Worm (Caenorhabditis elegans) whole organism, young adult: Measurements from ENCODE around the gene F21C10.19.
A peak's percentile ranks its signal among the peaks of the same experiment; 100 is the strongest.

Experiments
- B0336.3 ChIP-seq: fragments of 200-800 bp; sonication (Bioruptor generic); IDR thresholded peaks from 2 replicates; pipeline ENCODE4 v1.3.6; 2022; ENCODE audit warnings: missing genetic modification characterization, missing compliant biosample characterization
- D2030.7 ChIP-seq: fragments of 200-800 bp; sonication (Bioruptor generic); IDR thresholded peaks from 2 replicates; pipeline ENCODE4 v1.3.6; 2022; ENCODE audit warnings: missing genetic modification reagents, missing genetic modification characterization, missing compliant biosample characterization
- F33H1.4 ChIP-seq: fragments of 200-800 bp; sonication (Bioruptor generic); IDR thresholded peaks from 2 replicates; pipeline ENCODE4 v1.3.6; 2022; ENCODE audit warnings: missing genetic modification reagents, missing genetic modification characterization, missing compliant biosample characterization
- F37B4.10 ChIP-seq: fragments of 200-800 bp; sonication (Bioruptor generic); IDR thresholded peaks from 2 replicates; pipeline ENCODE4 v1.3.6; 2022; ENCODE audit warnings: missing genetic modification characterization, missing compliant biosample characterization
- F57A8.1 ChIP-seq: fragments of 200-800 bp; sonication (Bioruptor generic); optimal IDR thresholded peaks from 2 replicates; lab custom pipeline; 2018; ENCODE audit warnings: mild to moderate bottlenecking, missing genetic modification characterization, moderate library complexity, missing compliant biosample characterization
- F57C9.4 ChIP-seq: sonication (generic microtip); optimal IDR thresholded peaks from 2 replicates; lab custom pipeline; 2017; ENCODE audit warnings: mild to moderate bottlenecking, missing genetic modification characterization, missing compliant biosample characterization
- T26A5.8 ChIP-seq: sonication (generic microtip); optimal IDR thresholded peaks from 2 replicates; lab custom pipeline; 2016; ENCODE audit warnings: missing genetic modification characterization, missing compliant biosample characterization
- Y67H2A.10 ChIP-seq: fragments of 200-800 bp; sonication (Bioruptor generic); conservative IDR thresholded peaks from 2 replicates; pipeline ENCODE4 v1.3.6; 2022; ENCODE audit warnings: missing genetic modification reagents, missing genetic modification characterization, missing compliant biosample characterization
- Y95B8A.8 ChIP-seq: fragments of 200-800 bp; sonication (Bioruptor generic); IDR thresholded peaks from 2 replicates; pipeline ENCODE4 v1.3.6; 2022; ENCODE audit warnings: missing genetic modification reagents, missing genetic modification characterization, missing compliant biosample characterization
- ZK185.1 ChIP-seq: sonication (generic microtip); optimal IDR thresholded peaks from 2 replicates; lab custom pipeline; 2016; ENCODE audit warnings: mild to moderate bottlenecking, missing genetic modification characterization, missing compliant biosample characterization; ENCODE audit not compliant: poor library complexity, severe bottlenecking
- akir-1 ChIP-seq: fragments of 200-800 bp; sonication (Bioruptor generic); optimal IDR thresholded peaks from 2 replicates; lab custom pipeline; 2018; ENCODE audit warnings: mild to moderate bottlenecking, missing genetic modification characterization, moderate library complexity, missing compliant biosample characterization
- aptf-3 ChIP-seq: fragments of 200-800 bp; sonication (Bioruptor generic); IDR thresholded peaks from 2 replicates; pipeline ENCODE4 v1.3.6; 2022; ENCODE audit warnings: missing genetic modification characterization, missing compliant biosample characterization
- atf-7 ChIP-seq: sonication (generic microtip); optimal IDR thresholded peaks from 2 replicates; lab custom pipeline; 2017; ENCODE audit warnings: mild to moderate bottlenecking, missing genetic modification characterization, missing compliant biosample characterization
- attf-5 ChIP-seq: fragments of 200-800 bp; sonication (Bioruptor generic); optimal IDR thresholded peaks from 2 replicates; lab custom pipeline; 2018; ENCODE audit warnings: mild to moderate bottlenecking, missing genetic modification characterization, missing compliant biosample characterization
- bed-2 ChIP-seq: fragments of 200-800 bp; sonication (Bioruptor generic); IDR thresholded peaks from 2 replicates; pipeline ENCODE4 v1.3.6; 2022; ENCODE audit warnings: missing genetic modification reagents, missing genetic modification characterization, missing compliant biosample characterization
- ccch-3 ChIP-seq: fragments of 200-800 bp; sonication (Bioruptor generic); optimal IDR thresholded peaks from 2 replicates; lab custom pipeline; 2018; ENCODE audit warnings: mild to moderate bottlenecking, missing genetic modification characterization, missing compliant biosample characterization
- cebp-1 ChIP-seq, 2 experiments: fragments of 200-800 bp in 1 of 2; sonication (Bioruptor generic) in 1 of 2; sonication (generic microtip) in 1 of 2; IDR thresholded peaks in 1 of 2; optimal IDR thresholded peaks in 1 of 2; 2 replicates each; pipeline versions ENCODE4 v1.3.6 to Lab custom; 2017 to 2022; ENCODE audit warnings: missing compliant biosample characterization in 2 of 2, missing genetic modification characterization in 2 of 2, mild to moderate bottlenecking in 1 of 2, missing genetic modification reagents in 1 of 2, moderate library complexity in 1 of 2
- cebp-2 ChIP-seq: fragments of 200-800 bp; sonication (Bioruptor generic); IDR thresholded peaks from 2 replicates; pipeline ENCODE4 v1.3.6; 2022; ENCODE audit warnings: missing genetic modification characterization, missing compliant biosample characterization
- ceh-91 ChIP-seq: fragments of 200-800 bp; sonication (Bioruptor generic); IDR thresholded peaks from 2 replicates; pipeline ENCODE4 v1.3.6; 2022; ENCODE audit warnings: missing genetic modification reagents, missing genetic modification characterization, missing compliant biosample characterization
- die-1 ChIP-seq: sonication (generic microtip); optimal IDR thresholded peaks from 2 replicates; lab custom pipeline; 2016; ENCODE audit warnings: missing genotype, mild to moderate bottlenecking, missing genetic modification characterization, missing compliant biosample characterization
- dox-1 ChIP-seq: fragments of 200-800 bp; sonication (Bioruptor generic); IDR thresholded peaks from 2 replicates; pipeline ENCODE4 v1.3.6; 2022; ENCODE audit warnings: missing genetic modification reagents, missing genetic modification characterization, missing compliant biosample characterization
- dpl-1 ChIP-seq: fragments of 150-350 bp; optimal IDR thresholded peaks from 2 replicates; lab custom pipeline; 2014; ENCODE audit warnings: missing biosample characterization, missing genetic modification reagents, missing genetic modification characterization
- egrh-3 ChIP-seq: fragments of 200-800 bp; sonication (Bioruptor generic); IDR thresholded peaks from 2 replicates; pipeline ENCODE4 v1.3.6; 2022; ENCODE audit warnings: missing genetic modification reagents, missing genetic modification characterization, missing compliant biosample characterization
- ekl-4 ChIP-seq: fragments of 200-800 bp; sonication (Bioruptor generic); IDR thresholded peaks from 2 replicates; pipeline ENCODE4 v1.3.6; 2022; ENCODE audit warnings: missing genetic modification reagents, missing genetic modification characterization, missing compliant biosample characterization
- ets-4 ChIP-seq: fragments of 200-800 bp; sonication (Bioruptor generic); optimal IDR thresholded peaks from 2 replicates; lab custom pipeline; 2018; ENCODE audit warnings: mild to moderate bottlenecking, missing genetic modification characterization, missing compliant biosample characterization
- fkh-3 ChIP-seq: sonication (generic microtip); optimal IDR thresholded peaks from 2 replicates; lab custom pipeline; 2016; ENCODE audit warnings: mild to moderate bottlenecking, missing genetic modification characterization, missing compliant biosample characterization
- gei-17 ChIP-seq: fragments of 200-800 bp; sonication (Bioruptor generic); optimal IDR thresholded peaks from 2 replicates; lab custom pipeline; 2018; ENCODE audit warnings: mild to moderate bottlenecking, missing genetic modification characterization, missing compliant biosample characterization
- hlh-12 ChIP-seq: sonication (generic microtip); optimal IDR thresholded peaks from 2 replicates; lab custom pipeline; 2016; ENCODE audit warnings: missing genetic modification characterization, missing compliant biosample characterization
- lag-1 ChIP-seq: fragments of 200-800 bp; sonication (Bioruptor generic); IDR thresholded peaks from 2 replicates; pipeline ENCODE4 v1.3.6; 2022; ENCODE audit warnings: missing genetic modification reagents, missing genetic modification characterization, missing compliant biosample characterization
- let-607 ChIP-seq, 2 experiments: fragments of 200-800 bp in 1 of 2; sonication (Bioruptor generic) in 1 of 2; sonication (generic microtip) in 1 of 2; optimal IDR thresholded peaks; 2 replicates each; lab custom pipeline; 2016 to 2018; ENCODE audit warnings: mild to moderate bottlenecking in 2 of 2, missing compliant biosample characterization in 2 of 2, missing genetic modification characterization in 2 of 2, moderate library complexity in 2 of 2, missing genotype in 1 of 2
- lsy-27 ChIP-seq: sonication (generic microtip); optimal IDR thresholded peaks from 2 replicates; lab custom pipeline; 2017; ENCODE audit warnings: missing genetic modification characterization, mild to moderate bottlenecking, missing compliant biosample characterization, antibody characterized with exemption, missing genotype, borderline replicate concordance; ENCODE audit not compliant: insufficient read depth
- madf-10 ChIP-seq: sonication (generic microtip); optimal IDR thresholded peaks from 2 replicates; lab custom pipeline; 2016; ENCODE audit warnings: mild to moderate bottlenecking, missing genetic modification characterization, missing compliant biosample characterization
- mel-28 ChIP-seq: sonication (generic microtip); optimal IDR thresholded peaks from 2 replicates; lab custom pipeline; 2016; ENCODE audit warnings: borderline replicate concordance, mild to moderate bottlenecking, missing genetic modification characterization, missing compliant biosample characterization
- nfya-2 ChIP-seq: fragments of 200-800 bp; sonication (Bioruptor generic); IDR thresholded peaks from 2 replicates; pipeline ENCODE4 v1.3.6; 2022; ENCODE audit warnings: missing genetic modification reagents, missing genetic modification characterization, missing compliant biosample characterization
- nhr-120 ChIP-seq: fragments of 200-800 bp; sonication (Bioruptor generic); IDR thresholded peaks from 2 replicates; pipeline ENCODE4 v1.3.6; 2022; ENCODE audit warnings: missing genetic modification characterization, missing compliant biosample characterization
- nhr-27 ChIP-seq: fragments of 200-800 bp; sonication (Bioruptor generic); optimal IDR thresholded peaks from 2 replicates; lab custom pipeline; 2018; ENCODE audit warnings: mild to moderate bottlenecking, missing genetic modification characterization, moderate library complexity, missing compliant biosample characterization
- nhr-80 ChIP-seq: sonication (generic microtip); optimal IDR thresholded peaks from 2 replicates; lab custom pipeline; 2016; ENCODE audit warnings: missing genetic modification characterization, missing compliant biosample characterization
- pha-4 ChIP-seq: fragments of 150-350 bp; sonication (generic microtip); optimal IDR thresholded peaks from 2 replicates; lab custom pipeline; 2014; ENCODE audit warnings: missing biosample characterization, missing genetic modification reagents, missing genetic modification characterization
- rec-8 ChIP-seq, 2 experiments: sonication (generic microtip); optimal IDR thresholded peaks; 2 replicates each; lab custom pipeline; 2016; ENCODE audit warnings: mild to moderate bottlenecking in 2 of 2, missing genetic modification characterization in 2 of 2, missing genetic modification reagents in 2 of 2, missing genotype in 2 of 2, missing biosample characterization in 1 of 2, missing compliant biosample characterization in 1 of 2, moderate library complexity in 1 of 2
- repo-1 ChIP-seq: sonication (generic microtip); optimal IDR thresholded peaks from 2 replicates; lab custom pipeline; 2017; ENCODE audit warnings: mild to moderate bottlenecking, missing genetic modification characterization, missing compliant biosample characterization
- snpc-1.3 ChIP-seq: sonication (generic microtip); optimal IDR thresholded peaks from 2 replicates; lab custom pipeline; 2017; ENCODE audit warnings: missing genetic modification characterization, mild to moderate bottlenecking, missing compliant biosample characterization, antibody characterized with exemption, moderate library complexity, missing genotype, missing genetic modification reagents; ENCODE audit not compliant: insufficient read depth
- somi-1 ChIP-seq: fragments of 200-800 bp; sonication (Bioruptor generic); optimal IDR thresholded peaks from 2 replicates; lab custom pipeline; 2018; ENCODE audit warnings: mild to moderate bottlenecking, missing genetic modification characterization, missing compliant biosample characterization
- tlf-1 ChIP-seq: fragments of 200-800 bp; sonication (Bioruptor generic); optimal IDR thresholded peaks from 2 replicates; lab custom pipeline; 2018; ENCODE audit warnings: mild to moderate bottlenecking, missing genetic modification characterization, missing compliant biosample characterization
- unc-62 ChIP-seq: fragments of 150-350 bp; optimal IDR thresholded peaks from 2 replicates; lab custom pipeline; 2014; ENCODE audit warnings: missing biosample characterization, missing genetic modification reagents, missing genetic modification characterization
- xnd-1 ChIP-seq: sonication (generic microtip); optimal IDR thresholded peaks from 2 replicates; lab custom pipeline; 2016; ENCODE audit warnings: missing genotype, missing genetic modification reagents, missing genetic modification characterization, missing compliant biosample characterization
- ztf-3 ChIP-seq: fragments of 200-800 bp; sonication (Bioruptor generic); optimal IDR thresholded peaks from 2 replicates; lab custom pipeline; 2018; ENCODE audit warnings: mild to moderate bottlenecking, missing genetic modification characterization, missing compliant biosample characterization
- ztf-6 ChIP-seq: fragments of 200-800 bp; sonication (Bioruptor generic); IDR thresholded peaks from 2 replicates; pipeline ENCODE4 v1.3.6; 2022; ENCODE audit warnings: missing genetic modification reagents, missing genetic modification characterization, missing compliant biosample characterization

F21C10.19 gene

DNA sequence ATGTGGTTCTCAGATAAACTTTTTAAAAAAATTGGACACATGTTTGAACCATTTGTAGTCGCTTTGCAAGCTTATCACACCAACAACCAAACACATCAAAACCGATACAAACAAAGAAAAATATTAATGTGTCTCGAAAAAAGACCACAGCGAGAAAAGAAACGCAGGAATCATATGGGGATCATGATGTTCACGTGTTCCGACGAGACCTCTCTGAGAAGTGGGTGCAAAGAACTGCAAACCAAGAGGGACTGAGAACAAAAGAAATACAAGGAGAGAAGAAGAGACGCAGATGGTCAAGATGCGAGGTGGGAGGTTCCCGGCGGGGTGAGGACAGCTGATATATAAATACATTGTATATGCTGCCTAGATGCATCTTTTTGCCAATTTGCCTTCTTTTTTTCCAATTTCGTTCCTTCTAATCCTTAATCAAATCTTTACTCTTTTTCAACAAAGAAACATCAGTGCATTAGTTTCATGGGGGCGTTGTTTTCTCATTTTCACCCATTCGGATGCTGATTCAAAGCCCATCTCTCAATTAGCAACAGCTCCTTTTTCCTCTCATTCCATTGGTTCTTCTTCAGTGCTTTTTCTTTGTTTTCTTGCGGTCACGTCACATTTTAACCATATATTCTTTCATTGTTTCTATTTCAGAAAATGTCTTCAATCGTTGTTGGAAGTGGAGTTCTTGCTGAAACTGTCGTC lies 35.1 kb upstream of the F21C10.19 start, which contains the start of gene F21C10.10 (continued):
- TF ChIP-seq atf-7 (tag; lab: Kevin White, UChicago) (peak; percentile 68), cebp-2 (GFP tag; lab: Robert Waterston, UW) (no peak), madf-10 (tag; lab: Kevin White, UChicago) (peak; percentile 72), nfya-2 (GFP tag; lab: Robert Waterston, UW) (no peak), egrh-3 (GFP tag; lab: Robert Waterston, UW) (no peak), hlh-12 (no peak), bed-2 (GFP tag; lab: Robert Waterston, UW) (no peak), ztf-3 (no peak), dpl-1 (no peak), ZK185.1 (peak; percentile 69), lsy-27 (tag; lab: Kevin White, UChicago) (no peak), Y67H2A.10 (GFP tag; lab: Robert Waterston, UW) (no peak), xnd-1 (no peak), ztf-6 (GFP tag; lab: Robert Waterston, UW) (peak; percentile 38; the same call in 1 of the 2 replicates), cebp-1 (GFP tag; IDR thresholded peaks at IDR 0.05; lab: Robert Waterston, UW) (no peak), cebp-1 (tag; optimal IDR thresholded peaks at IDR 0.05; lab: Kevin White, UChicago) (peak; percentile 81), F57A8.1 (no peak), nhr-80 (tag; lab: Kevin White, UChicago) (peak; percentile 81), F33H1.4 (GFP tag; lab: Robert Waterston, UW) (no peak), let-607 (tag; optimal IDR thresholded peaks at IDR 0.05; lab: Kevin White, UChicago) (peak; percentile 18 to 50), D2030.7 (GFP tag; lab: Robert Waterston, UW) (no peak), lag-1 (no peak), attf-5 (peak; percentile 79), akir-1 (GFP tag; lab: Kevin White, UChicago) (no peak), dox-1 (GFP tag; lab: Robert Waterston, UW) (peak; percentile 78), ets-4 (GFP tag; lab: Kevin White, UChicago) (no peak), die-1 (tag; lab: Kevin White, UChicago) (peak; percentile 21), tlf-1 (GFP tag; lab: Kevin White, UChicago) (peak; percentile 34), aptf-3 (GFP tag; lab: Robert Waterston, UW) (no peak), ccch-3 (GFP tag; lab: Kevin White, UChicago) (no peak), pha-4 (peak; percentile 86), ceh-91 (no peak), ekl-4 (GFP tag; lab: Robert Waterston, UW) (peak; percentile 58), F57C9.4 (tag; lab: Kevin White, UChicago) (no peak), rec-8 (tag; optimal IDR thresholded peaks at IDR 0.05; lab: Kevin White, UChicago) (no peak), repo-1 (tag; lab: Kevin White, UChicago) (no peak), T26A5.8 (no peak), unc-62 (GFP tag; lab: Kevin White, UChicago) (peak; percentile 52), somi-1 (GFP tag; lab: Kevin White, UChicago) (peak; percentile 87), F37B4.10 (GFP tag; lab: Robert Waterston, UW) (no peak), gei-17 (peak; percentile 52), snpc-1.3 (tag; lab: Kevin White, UChicago) (no peak), nhr-120 (GFP tag; lab: Robert Waterston, UW) (no peak), nhr-27 (tag; lab: Kevin White, UChicago) (no peak), B0336.3 (peak; percentile 59; the same call in 1 of the 2 replicates), fkh-3 (tag; lab: Kevin White, UChicago) (no peak), Y95B8A.8 (GFP tag; lab: Robert Waterston, UW) (no peak), mel-28 (tag; lab: Kevin White, UChicago) (no peak)
